Fruit fly (Drosophila melanogaster) whole organism, embryonic: Measurements from ENCODE around the gene CG14135.
A peak's percentile ranks its signal among the peaks of the same experiment; 100 is the strongest.

Experiments
- Atf3 ChIP-seq: fragments of 200-800 bp; sonication (Bioruptor generic); optimal IDR thresholded peaks from 3 replicates; lab custom pipeline; 2016; ENCODE audit warnings: missing biosample characterization, missing genetic modification characterization
- CG10209 ChIP-seq: fragments of 200-800 bp; sonication (Bioruptor generic); optimal IDR thresholded peaks from 3 replicates; lab custom pipeline; 2017; ENCODE audit warnings: missing biosample characterization, mild to moderate bottlenecking, missing genetic modification characterization, missing genetic modification reagents
- CG10959 ChIP-seq: fragments of 200-800 bp; sonication (Bioruptor generic); IDR thresholded peaks from 2 replicates; pipeline ENCODE4 v1.3.6; 2022; ENCODE audit warnings: missing biosample characterization, missing genetic modification characterization
- CG11723 ChIP-seq: fragments of 200-800 bp; sonication (Bioruptor generic); optimal IDR thresholded peaks from 2 replicates; lab custom pipeline; 2017; ENCODE audit warnings: missing biosample characterization, mild to moderate bottlenecking, missing genetic modification characterization
- CG13424 ChIP-seq: fragments of 200-800 bp; sonication (Bioruptor generic); optimal IDR thresholded peaks from 2 replicates; lab custom pipeline; 2019; ENCODE audit warnings: missing biosample characterization, mild to moderate bottlenecking, missing genetic modification characterization, moderate library complexity
- CG13624 ChIP-seq: fragments of 200-800 bp; sonication (Bioruptor generic); optimal IDR thresholded peaks from 2 replicates; lab custom pipeline; 2016; ENCODE audit warnings: missing biosample characterization, missing genetic modification characterization
- CG13775 ChIP-seq: fragments of 200-800 bp; sonication (Bioruptor generic); optimal IDR thresholded peaks from 3 replicates; lab custom pipeline; 2017; ENCODE audit warnings: missing biosample characterization, mild to moderate bottlenecking, missing genetic modification characterization
- CG14014 ChIP-seq: fragments of 200-800 bp; sonication (Bioruptor generic); IDR thresholded peaks from 2 replicates; pipeline ENCODE4 v1.3.6; 2022; ENCODE audit warnings: missing biosample characterization, missing genetic modification characterization
- CG14441 ChIP-seq: fragments of 200-800 bp; sonication (Bioruptor generic); IDR thresholded peaks from 2 replicates; pipeline ENCODE4 v1.3.6; 2022; ENCODE audit warnings: missing biosample characterization, missing genetic modification characterization
- CG15269 ChIP-seq: fragments of 200-800 bp; sonication (Bioruptor generic); optimal IDR thresholded peaks from 2 replicates; lab custom pipeline; 2018; ENCODE audit warnings: missing biosample characterization, mild to moderate bottlenecking, missing genetic modification characterization, moderate library complexity
- CG2678 ChIP-seq: fragments of 200-800 bp; sonication (Bioruptor generic); optimal IDR thresholded peaks from 3 replicates; lab custom pipeline; 2019; ENCODE audit warnings: missing biosample characterization, mild to moderate bottlenecking, missing genetic modification characterization, moderate library complexity
- CG30403 ChIP-seq: fragments of 200-800 bp; sonication (Bioruptor generic); optimal IDR thresholded peaks from 3 replicates; lab custom pipeline; 2016; ENCODE audit warnings: missing biosample characterization, missing genetic modification characterization
- CG31441 ChIP-seq: fragments of 200-800 bp; sonication (Bioruptor generic); IDR thresholded peaks from 2 replicates; pipeline ENCODE4 v1.3.6; 2022; ENCODE audit warnings: missing biosample characterization, missing genetic modification characterization
- CG3163 ChIP-seq: fragments of 200-800 bp; sonication (Bioruptor generic); optimal IDR thresholded peaks from 3 replicates; lab custom pipeline; 2016; ENCODE audit warnings: missing biosample characterization, missing genetic modification characterization
- CG3281 ChIP-seq: fragments of 200-800 bp; sonication (Bioruptor generic); optimal IDR thresholded peaks from 3 replicates; lab custom pipeline; 2017; ENCODE audit warnings: missing biosample characterization, mild to moderate bottlenecking, missing genetic modification characterization
- CG4360 ChIP-seq: fragments of 200-800 bp; sonication (Bioruptor generic); IDR thresholded peaks from 2 replicates; pipeline ENCODE4 v1.3.6; 2022; ENCODE audit warnings: missing biosample characterization, missing genetic modification characterization
- CG7372 ChIP-seq: fragments of 200-800 bp; sonication (Bioruptor generic); IDR thresholded peaks from 2 replicates; pipeline ENCODE4 v1.3.6; 2022; ENCODE audit warnings: missing biosample characterization, missing genetic modification characterization
- CG7556 ChIP-seq: fragments of 200-800 bp; sonication (Bioruptor generic); optimal IDR thresholded peaks from 2 replicates; lab custom pipeline; 2017; ENCODE audit warnings: missing biosample characterization, mild to moderate bottlenecking, missing genetic modification characterization
- CG7786 ChIP-seq: fragments of 200-800 bp; sonication (Bioruptor generic); optimal IDR thresholded peaks from 2 replicates; lab custom pipeline; 2016; ENCODE audit warnings: missing biosample characterization, missing genetic modification characterization
- CG7839 ChIP-seq: fragments of 200-800 bp; sonication (Bioruptor generic); optimal IDR thresholded peaks from 3 replicates; lab custom pipeline; 2018; ENCODE audit warnings: missing biosample characterization, mild to moderate bottlenecking, missing genetic modification characterization, moderate library complexity
- CG9932 ChIP-seq: fragments of 200-800 bp; sonication (Bioruptor generic); IDR thresholded peaks from 2 replicates; pipeline ENCODE4 v1.3.6; 2022; ENCODE audit warnings: missing biosample characterization, missing genetic modification characterization
- D19B ChIP-seq: fragments of 200-800 bp; sonication (Bioruptor generic); optimal IDR thresholded peaks from 2 replicates; lab custom pipeline; 2017; ENCODE audit warnings: missing biosample characterization, mild to moderate bottlenecking, missing genetic modification characterization
- Dip3 ChIP-seq: fragments of 200-800 bp; sonication (Bioruptor generic); optimal IDR thresholded peaks from 3 replicates; lab custom pipeline; 2016; ENCODE audit warnings: missing biosample characterization, missing genetic modification characterization
- Dref ChIP-seq: fragments of 200-800 bp; sonication (Bioruptor generic); IDR thresholded peaks from 2 replicates; pipeline ENCODE4 v1.3.6; 2022; ENCODE audit warnings: missing biosample characterization, missing genetic modification characterization
- E2f2 ChIP-seq: fragments of 200-800 bp; sonication (Bioruptor generic); IDR thresholded peaks from 2 replicates; pipeline ENCODE4 v1.3.6; 2022; ENCODE audit warnings: missing biosample characterization, missing genetic modification characterization
- GATAe ChIP-seq: fragments of 200-800 bp; sonication (Bioruptor generic); conservative IDR thresholded peaks from 2 replicates; pipeline ENCODE4 v1.3.6; 2022; ENCODE audit warnings: missing biosample characterization, missing genetic modification characterization
- Hand ChIP-seq: fragments of 200-800 bp; sonication (Bioruptor generic); optimal IDR thresholded peaks from 2 replicates; lab custom pipeline; 2017; ENCODE audit warnings: mild to moderate bottlenecking, missing biosample characterization, missing genetic modification reagents, missing genetic modification characterization
- HmgZ ChIP-seq: fragments of 200-800 bp; sonication (Bioruptor generic); optimal IDR thresholded peaks from 2 replicates; lab custom pipeline; 2018; ENCODE audit warnings: missing biosample characterization, mild to moderate bottlenecking, missing genetic modification characterization
- Max ChIP-seq: fragments of 200-800 bp; sonication (Bioruptor generic); optimal IDR thresholded peaks from 2 replicates; lab custom pipeline; 2016; ENCODE audit warnings: missing biosample characterization, mild to moderate bottlenecking, missing genetic modification characterization
- Six4 ChIP-seq: fragments of 200-800 bp; sonication (Bioruptor generic); optimal IDR thresholded peaks from 2 replicates; lab custom pipeline; 2016; ENCODE audit warnings: missing biosample characterization, missing genetic modification characterization
- bbx ChIP-seq: fragments of 200-800 bp; sonication (Bioruptor generic); IDR thresholded peaks from 2 replicates; pipeline ENCODE4 v1.3.6; 2022; ENCODE audit warnings: missing biosample characterization, missing genetic modification characterization; ENCODE audit not compliant: partially characterized antibody
- chinmo ChIP-seq: fragments of 200-800 bp; sonication (Bioruptor generic); IDR thresholded peaks from 4 replicates; pipeline ENCODE4 v1.3.6; 2022; ENCODE audit warnings: missing biosample characterization, missing genetic modification characterization; ENCODE audit not compliant: partially characterized antibody
- ci ChIP-seq: fragments of 200-800 bp; sonication (Bioruptor generic); IDR thresholded peaks from 3 replicates; pipeline ENCODE4 v1.3.6; 2022; ENCODE audit warnings: missing biosample characterization, missing genetic modification characterization
- crc ChIP-seq: fragments of 200-800 bp; sonication (Bioruptor generic); optimal IDR thresholded peaks from 2 replicates; lab custom pipeline; 2016; ENCODE audit warnings: missing biosample characterization, missing genetic modification characterization
- dmrt99B ChIP-seq: fragments of 200-800 bp; sonication (Bioruptor generic); optimal IDR thresholded peaks from 2 replicates; lab custom pipeline; 2018; ENCODE audit warnings: missing biosample characterization, mild to moderate bottlenecking, missing genetic modification characterization, moderate library complexity
- dysf ChIP-seq: fragments of 200-800 bp; sonication (Bioruptor generic); IDR thresholded peaks from 3 replicates; pipeline ENCODE4 v1.3.6; 2022; ENCODE audit warnings: missing biosample characterization, missing genetic modification characterization
- gem ChIP-seq: fragments of 200-800 bp; sonication (Bioruptor generic); optimal IDR thresholded peaks from 2 replicates; lab custom pipeline; 2019; ENCODE audit warnings: missing biosample characterization, mild to moderate bottlenecking, missing genetic modification characterization, moderate library complexity
- grau ChIP-seq: fragments of 200-800 bp; optimal IDR thresholded peaks from 3 replicates; lab custom pipeline; 2019; ENCODE audit warnings: missing biosample characterization, mild to moderate bottlenecking, missing genetic modification characterization, moderate library complexity
- her ChIP-seq: fragments of 200-800 bp; sonication (Bioruptor generic); optimal IDR thresholded peaks from 2 replicates; lab custom pipeline; 2016; ENCODE audit warnings: missing biosample characterization, missing genetic modification characterization
- lab ChIP-seq: fragments of 200-800 bp; sonication (Bioruptor generic); optimal IDR thresholded peaks from 3 replicates; lab custom pipeline; 2017; ENCODE audit warnings: missing biosample characterization, missing genetic modification characterization, mild to moderate bottlenecking, moderate library complexity, missing genetic modification reagents
- mam ChIP-seq: fragments of 200-800 bp; sonication (Bioruptor generic); optimal IDR thresholded peaks from 3 replicates; lab custom pipeline; 2016; ENCODE audit warnings: missing biosample characterization, missing genetic modification characterization
- nau ChIP-seq: fragments of 200-800 bp; sonication (Bioruptor generic); optimal IDR thresholded peaks from 3 replicates; lab custom pipeline; 2017; ENCODE audit warnings: missing biosample characterization, mild to moderate bottlenecking, missing genetic modification characterization, missing genetic modification reagents
- row ChIP-seq: fragments of 200-800 bp; sonication (Bioruptor generic); IDR thresholded peaks from 3 replicates; pipeline ENCODE4 v1.3.6; 2022; ENCODE audit warnings: missing biosample characterization, missing genetic modification characterization
- run ChIP-seq: fragments of 200-800 bp; sonication (Bioruptor generic); optimal IDR thresholded peaks from 3 replicates; lab custom pipeline; 2018; ENCODE audit warnings: missing biosample characterization, mild to moderate bottlenecking, missing genetic modification characterization
- sens ChIP-seq: fragments of 200-800 bp; sonication (Bioruptor generic); peaks from one replicate; lab custom pipeline; 2016; ENCODE audit warnings: missing biosample characterization, missing genetic modification characterization
- sob ChIP-seq: fragments of 200-800 bp; sonication (Bioruptor generic); IDR thresholded peaks from 2 replicates; pipeline ENCODE4 v1.3.6; 2022; ENCODE audit warnings: missing biosample characterization, missing genetic modification characterization
- sug ChIP-seq: fragments of 200-800 bp; optimal IDR thresholded peaks from 2 replicates; lab custom pipeline; 2019; ENCODE audit warnings: missing biosample characterization, mild to moderate bottlenecking, missing genetic modification characterization, moderate library complexity
- unpg ChIP-seq: fragments of 200-800 bp; sonication (Bioruptor generic); optimal IDR thresholded peaks from 3 replicates; lab custom pipeline; 2018; ENCODE audit warnings: missing biosample characterization, mild to moderate bottlenecking, missing genetic modification characterization, moderate library complexity
- vvl ChIP-seq: fragments of 200-800 bp; sonication (Bioruptor generic); IDR thresholded peaks from 2 replicates; pipeline ENCODE4 v1.3.6; 2022; ENCODE audit warnings: missing biosample characterization, missing genetic modification characterization
- zen ChIP-seq: fragments of 200-800 bp; sonication (Bioruptor generic); optimal IDR thresholded peaks from 3 replicates; lab custom pipeline; 2018; ENCODE audit warnings: missing biosample characterization, mild to moderate bottlenecking, missing genetic modification characterization, moderate library complexity
- zfh2 ChIP-seq: fragments of 200-800 bp; sonication (Bioruptor generic); optimal IDR thresholded peaks from 2 replicates; lab custom pipeline; 2016; ENCODE audit warnings: missing biosample characterization, missing genetic modification characterization

The CG14135 gene

DNA sequence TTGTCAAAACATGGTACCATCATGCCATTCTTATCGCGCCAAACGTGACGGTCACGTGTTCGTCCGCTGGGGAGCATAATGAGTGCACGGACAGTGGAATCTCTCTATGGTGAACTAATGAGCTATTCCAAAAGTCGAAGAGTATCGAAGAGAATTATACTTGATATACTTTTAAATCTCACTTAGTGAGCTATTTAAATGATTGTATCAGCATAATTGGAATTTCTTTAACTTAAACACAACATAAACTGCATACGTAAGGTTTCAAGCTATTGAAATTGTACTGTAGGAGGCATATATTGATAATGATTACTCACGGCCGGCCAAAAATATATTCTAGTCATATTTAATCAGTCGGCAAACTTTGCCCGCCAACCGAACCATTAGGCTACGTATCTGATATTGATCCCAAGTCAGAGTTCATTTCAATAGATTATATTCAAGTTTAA, 30.2 kb downstream of the CG14135 start (continued):
- TF ChIP-seq CG4360 (GFP tag; lab: Robert Waterston, UW) (no peak), HmgZ (tag; lab: Kevin White, UChicago) (no peak), mam (peak; percentile 31), CG7786 (no peak), vvl (GFP tag; lab: Robert Waterston, UW) (peak; percentile 21; the same call in 1 of the 2 replicates), D19B (GFP tag; lab: Kevin White, UChicago) (no peak), Dip3 (GFP tag; lab: Kevin White, UChicago) (peak; percentile 20), CG15269 (tag; lab: Kevin White, UChicago) (peak; percentile 24), CG3163 (GFP tag; lab: Kevin White, UChicago) (no peak), CG7556 (no peak), CG13624 (GFP tag; lab: Kevin White, UChicago) (no peak), CG7372 (GFP tag; lab: Robert Waterston, UW) (peak; percentile 42; the same call in 1 of the 2 replicates), CG11723 (no peak), unpg (peak; percentile 37), dmrt99B (tag; lab: Kevin White, UChicago) (no peak), CG13775 (GFP tag; lab: Kevin White, UChicago) (no peak), row (GFP tag; lab: Robert Waterston, UW) (peak; percentile 82), CG2678 (tag; lab: Kevin White, UChicago) (no peak), Max (GFP tag; lab: Kevin White, UChicago) (no peak), sob (GFP tag; lab: Robert Waterston, UW) (0 out of 2 replicates have a peak, but pooled peaks have one; percentile 6), GATAe (GFP tag; lab: Robert Waterston, UW) (no peak), CG9932 (GFP tag; lab: Robert Waterston, UW) (peak; percentile 45), nau (no peak), crc (GFP tag; lab: Kevin White, UChicago) (no peak), sug (peak; percentile 99), CG14441 (GFP tag; lab: Robert Waterston, UW) (peak; percentile 46), dysf (GFP tag; lab: Robert Waterston, UW) (peak; percentile 49; the same call in 2 of the 3 replicates), CG31441 (GFP tag; lab: Robert Waterston, UW) (no peak), ci (GFP tag; lab: Robert Waterston, UW) (no peak), bbx (GFP tag; lab: Robert Waterston, UW) (no peak), Dref (GFP tag; lab: Robert Waterston, UW) (no peak), Atf3 (GFP tag; lab: Kevin White, UChicago) (no peak), her (no peak), Six4 (no peak), CG7839 (tag; lab: Kevin White, UChicago) (peak; percentile 38), CG3281 (peak; percentile 20), grau (peak; percentile 89), run (tag; lab: Kevin White, UChicago) (no peak), zfh2 (GFP tag; lab: Kevin White, UChicago) (peak; percentile 7), E2f2 (no peak), CG10959 (no peak), CG14014 (peak; percentile 15; the same call in 1 of the 2 replicates), zen (tag; lab: Kevin White, UChicago) (no peak), CG30403 (peak; percentile 12), sens (GFP tag; lab: Kevin White, UChicago) (peak; percentile 73), gem (tag; lab: Kevin White, UChicago) (peak; percentile 50), lab (GFP tag; lab: Kevin White, UChicago) (peak; percentile 55), CG10209 (GFP tag; lab: Kevin White, UChicago) (peak; percentile 5), chinmo (GFP tag; lab: Robert Waterston, UW) (no peak), CG13424 (tag; lab: Kevin White, UChicago) (peak; percentile 2), Hand (GFP tag; lab: Kevin White, UChicago) (no peak)
